Fruit fly (Drosophila melanogaster): Measurements from ENCODE around the gene Mcm6.

The Mcm6 gene

DNA sequence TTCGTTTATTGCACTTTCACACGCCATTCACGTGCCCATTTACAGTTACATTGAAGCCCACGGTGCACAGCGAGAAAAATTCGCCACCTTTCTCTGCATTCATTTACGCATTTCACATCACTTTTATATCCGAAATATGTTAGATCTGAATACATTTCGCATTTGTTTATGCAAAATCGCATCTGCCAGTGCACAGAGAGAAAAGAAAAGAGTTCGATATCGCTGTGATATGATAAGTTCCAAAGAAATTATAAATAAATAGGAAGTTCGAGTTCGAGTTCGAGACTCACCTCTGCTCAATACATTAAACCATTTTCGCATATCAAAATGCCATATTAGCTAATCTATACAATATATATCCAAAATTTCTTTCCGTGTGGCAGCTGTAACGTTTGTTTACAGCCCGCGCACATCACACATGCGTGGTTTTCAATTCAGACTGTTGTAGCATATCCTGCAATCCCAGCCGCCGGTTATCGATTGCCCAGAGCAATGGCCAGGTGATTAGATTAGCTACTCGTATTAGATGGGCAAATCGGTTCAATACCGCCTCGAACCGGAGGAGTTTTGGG is 18.1 kb upstream of the Mcm6 start (continued):
- TF ChIP-seq eve (GFP tag; optimal IDR thresholded peaks at IDR 0.05) (peak in 1 of 2 experiments; percentile 42), HmgD (GFP tag; optimal IDR thresholded peaks at IDR 0.05) (peak; percentile 12), ewg (GFP tag; optimal IDR thresholded peaks at IDR 0.05) (peak; percentile 82), CG8765 (GFP tag; IDR thresholded peaks at IDR 0.05) (peak; percentile 71), CG13424 (tag; optimal IDR thresholded peaks at IDR 0.05) (peak; percentile 85), Lhr (GFP tag; optimal IDR thresholded peaks at IDR 0.05) (peak; percentile 40), CG8944 (GFP tag; optimal IDR thresholded peaks at IDR 0.05) (peak; percentile 78), H15 (GFP tag; IDR thresholded peaks at IDR 0.05) (peak; percentile 65; the same call in 2 of the 3 replicates), Doc2 (GFP tag; IDR thresholded peaks at IDR 0.05) (no peak), Bgb (GFP tag; IDR thresholded peaks at IDR 0.05; ENCODE audit: partially characterized antibody) (no peak), CG15696 (tag; optimal IDR thresholded peaks at IDR 0.05) (peak; percentile 65), tgo (GFP tag; IDR thresholded peaks at IDR 0.05) (peak; percentile 81), nerfin-2 (GFP tag; IDR thresholded peaks at IDR 0.05; ENCODE audit: partially characterized antibody) (no peak), CG16863 (GFP tag; optimal IDR thresholded peaks at IDR 0.05) (peak; percentile 76), Blimp-1 (GFP tag; optimal IDR thresholded peaks at IDR 0.05) (peak; percentile 78), Hmr (GFP tag; optimal IDR thresholded peaks at IDR 0.05) (peak; percentile 91), B-H2 (GFP tag; optimal IDR thresholded peaks at IDR 0.05) (peak; percentile 17), Bteb2 (GFP tag; optimal IDR thresholded peaks at IDR 0.05) (peak; percentile 78), CG10462 (GFP tag; optimal IDR thresholded peaks at IDR 0.05) (peak; percentile 64), Hey (tag; optimal IDR thresholded peaks at IDR 0.05) (no peak), CG11560 (tag; IDR thresholded peaks at IDR 0.05) (peak; percentile 70), CG13624 (GFP tag; optimal IDR thresholded peaks at IDR 0.05) (peak; percentile 88), fu2 (GFP tag; optimal IDR thresholded peaks at IDR 0.05) (peak; percentile 79), dpn (GFP tag; optimal IDR thresholded peaks at IDR 0.05) (peak; percentile 83 to 87), CG14965 (GFP tag; optimal IDR thresholded peaks at IDR 0.05; ENCODE audit: borderline replicate concordance) (peak; percentile 27), CG4404 (GFP tag; IDR thresholded peaks at IDR 0.05) (peak; percentile 72), CG10366 (GFP tag; IDR thresholded peaks at IDR 0.05) (peak; percentile 78), Bdp1 (GFP tag; optimal IDR thresholded peaks at IDR 0.05) (peak; percentile 67), CG13287 (GFP tag; IDR thresholded peaks at IDR 0.05; ENCODE audit: partially characterized antibody) (no peak), YL-1 (GFP tag; optimal IDR thresholded peaks at IDR 0.05) (peak; percentile 9), CG14710 (tag; optimal IDR thresholded peaks at IDR 0.05) (peak; percentile 73), ato (GFP tag; IDR thresholded peaks at IDR 0.05; ENCODE audit: partially characterized antibody) (no peak), CG11456 (GFP tag; IDR thresholded peaks at IDR 0.05) (peak; percentile 75; the same call in 2 of the 3 replicates), ase (GFP tag; IDR thresholded peaks at IDR 0.05) (0 out of 3 replicates have a peak, but pooled peaks have one; percentile 32), Hmx (GFP tag; optimal IDR thresholded peaks at IDR 0.05) (peak; percentile 58), Dfd (GFP tag; optimal IDR thresholded peaks at IDR 0.05) (no peak), h (optimal IDR thresholded peaks at IDR 0.05) (no peak)

DNA sequence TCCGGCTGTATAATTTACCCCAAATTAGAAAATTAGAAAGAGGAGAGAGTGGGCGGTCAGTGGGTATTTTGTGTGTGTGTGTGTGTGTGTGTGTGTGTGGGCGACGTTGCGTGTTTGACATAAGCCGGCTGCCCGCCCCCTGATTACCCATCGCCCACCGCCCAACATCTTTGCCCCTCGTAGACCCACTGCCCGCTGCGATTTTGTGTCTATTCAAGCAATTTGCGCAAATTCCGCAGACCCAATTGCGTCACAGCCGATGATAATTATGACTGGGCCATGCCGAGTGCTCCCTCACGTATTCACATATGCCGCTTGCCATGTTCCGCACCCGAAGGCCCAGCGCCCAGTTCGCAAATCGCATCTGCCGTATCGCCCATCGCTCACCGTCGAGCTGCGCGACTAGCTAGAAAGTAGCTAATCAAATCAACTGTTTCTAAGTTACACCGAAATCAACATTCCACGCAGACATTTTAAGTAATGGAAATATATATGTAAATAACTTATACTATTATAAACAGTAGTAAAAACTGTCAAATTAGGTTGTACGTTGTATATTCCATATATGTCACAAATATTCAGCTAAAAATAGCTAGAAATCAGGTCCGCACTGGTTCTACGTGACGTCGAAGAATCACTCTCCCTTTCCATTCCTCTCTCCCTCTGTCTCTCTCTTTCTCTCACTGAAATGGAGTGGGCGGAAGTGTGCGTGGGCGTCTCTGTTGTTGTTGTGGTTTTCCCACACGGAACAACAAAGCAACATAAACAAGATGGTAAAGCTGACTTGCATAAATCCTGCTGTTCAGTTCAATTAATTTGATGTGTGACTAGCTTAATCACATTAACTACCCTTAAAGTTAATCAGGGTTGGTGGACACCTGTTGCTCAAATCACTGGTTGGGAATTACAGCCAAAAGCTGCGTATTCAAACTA is 17.3 kb upstream of the Mcm6 start:
- no peak for TF ChIP-seq Ets97D (GFP tag; optimal IDR thresholded peaks at IDR 0.05)
- no peak for TF ChIP-seq kay (GFP tag; optimal IDR thresholded peaks at IDR 0.05)
- no peak for TF ChIP-seq prd (optimal IDR thresholded peaks at IDR 0.05)
- 0 out of 3 replicates have a peak, but pooled peaks have one; percentile 7 for TF ChIP-seq prd (GFP tag; IDR thresholded peaks at IDR 0.05)
- TF ChIP-seq Max (GFP tag; optimal IDR thresholded peaks at IDR 0.05) = peak; percentile 15
- TF ChIP-seq lola (GFP tag; optimal IDR thresholded peaks at IDR 0.05) = peak in 1 of 3 experiments; percentile 28
- TF ChIP-seq nerfin-2 (GFP tag; IDR thresholded peaks at IDR 0.05; ENCODE audit: partially characterized antibody) = no peak
- TF ChIP-seq CG34422 (GFP tag; IDR thresholded peaks at IDR 0.05) = no peak
- no peak for TF ChIP-seq CG11456 (GFP tag; IDR thresholded peaks at IDR 0.05)
- peak; percentile 56 for TF ChIP-seq unpg (GFP tag; optimal IDR thresholded peaks at IDR 0.05)
- TF ChIP-seq D19B (GFP tag; optimal IDR thresholded peaks at IDR 0.05) = no peak
- TF ChIP-seq CG11093 (GFP tag; IDR thresholded peaks at IDR 0.05) = no peak
- peak; percentile 61 for TF ChIP-seq CG15514 (GFP tag; optimal IDR thresholded peaks at IDR 0.05)
- TF ChIP-seq CG2678 (tag; optimal IDR thresholded peaks at IDR 0.05) = peak; percentile 75
- TF ChIP-seq ato (GFP tag; IDR thresholded peaks at IDR 0.05; ENCODE audit: partially characterized antibody) = no peak
